Worm (Caenorhabditis elegans): ENCODE measurements around the gene scl-25.

ce11 chrV:17192238-17192637, 33.3 kb upstream of the scl-25 start, which contains the start of gene srz-47:
- no peak for TF ChIP-seq Y56A3A.18 (GFP tag; IDR thresholded peaks at IDR 0.05)
- no peak for TF ChIP-seq unc-130 (GFP tag; optimal IDR thresholded peaks at IDR 0.05)
- TF ChIP-seq ztf-25 (GFP tag; IDR thresholded peaks at IDR 0.05): no peak
- TF ChIP-seq nfya-2 (GFP tag; IDR thresholded peaks at IDR 0.05): no peak
